Worm (Caenorhabditis elegans) whole organism, L4 larva: ENCODE results near the gene lgc-40.

Source experiments
- D1046.2 ChIP-seq: fragments of 200-800 bp; sonication (Bioruptor generic); IDR thresholded peaks from 2 replicates; pipeline ENCODE4 v1.3.6; 2022; ENCODE audit warnings: missing genetic modification characterization, missing compliant biosample characterization
- F49E8.2 ChIP-seq: sonication (generic microtip); optimal IDR thresholded peaks from 2 replicates; lab custom pipeline; 2016; ENCODE audit warnings: missing compliant biosample characterization, mild to moderate bottlenecking, missing genetic modification characterization, borderline replicate concordance
- T26A8.4 ChIP-seq: fragments of 200-800 bp; sonication (Bioruptor generic); IDR thresholded peaks from 2 replicates; pipeline ENCODE4 v1.3.6; 2022; ENCODE audit warnings: missing genetic modification characterization, missing compliant biosample characterization
- aha-1 ChIP-seq: fragments of 150-350 bp; peaks from one replicate; lab custom pipeline; 2014; ENCODE audit warnings: missing biosample characterization, missing genetic modification characterization
- aly-2 ChIP-seq: sonication (generic microtip); optimal IDR thresholded peaks from 2 replicates; lab custom pipeline; 2018; ENCODE audit warnings: missing biosample characterization, missing genetic modification characterization
- ceh-20 ChIP-seq: fragments of 200-800 bp; sonication (Bioruptor generic); IDR thresholded peaks from 2 replicates; pipeline ENCODE4 v1.3.6; 2022; ENCODE audit warnings: missing genetic modification reagents, missing genetic modification characterization, missing compliant biosample characterization
- ceh-32 ChIP-seq: sonication (generic microtip); optimal IDR thresholded peaks from 2 replicates; lab custom pipeline; 2016; ENCODE audit warnings: mild to moderate bottlenecking, missing genetic modification characterization, missing compliant biosample characterization; ENCODE audit not compliant: poor library complexity
- ceh-82 ChIP-seq: sonication (generic microtip); optimal IDR thresholded peaks from 2 replicates; lab custom pipeline; 2017; ENCODE audit warnings: missing biosample characterization, missing genetic modification characterization
- daf-16 ChIP-seq, 3 experiments: sonication (generic microtip); optimal IDR thresholded peaks; 2 replicates each; lab custom pipeline; 2016 to 2017; ENCODE audit warnings: missing genetic modification characterization in 3 of 3, missing genetic modification reagents in 3 of 3, mild to moderate bottlenecking in 2 of 3, missing compliant biosample characterization in 2 of 3, missing biosample characterization in 1 of 3, moderate library complexity in 1 of 3
- daf-8 ChIP-seq: fragments of 200-800 bp; sonication (Bioruptor generic); IDR thresholded peaks from 2 replicates; pipeline ENCODE4 v1.3.6; 2022; ENCODE audit warnings: missing genetic modification characterization, missing compliant biosample characterization
- dmd-6 ChIP-seq: fragments of 200-800 bp; sonication (Bioruptor generic); IDR thresholded peaks from 2 replicates; pipeline ENCODE4 v1.3.6; 2022; ENCODE audit warnings: missing genetic modification reagents, missing genetic modification characterization, missing compliant biosample characterization
- dmd-9 ChIP-seq: fragments of 200-800 bp; sonication (Bioruptor generic); IDR thresholded peaks from 2 replicates; pipeline ENCODE4 v1.3.6; 2022; ENCODE audit warnings: missing genetic modification reagents, missing genetic modification characterization, missing compliant biosample characterization
- dpl-1 ChIP-seq: fragments of 150-350 bp; optimal IDR thresholded peaks from 2 replicates; lab custom pipeline; 2014; ENCODE audit warnings: missing biosample characterization, missing genetic modification reagents, missing genetic modification characterization
- dve-1 ChIP-seq: sonication (generic microtip); optimal IDR thresholded peaks from 2 replicates; lab custom pipeline; 2017; ENCODE audit warnings: antibody characterized with exemption, mild to moderate bottlenecking, missing genetic modification characterization, missing compliant biosample characterization; ENCODE audit not compliant: insufficient read depth
- egl-27 ChIP-seq: sonication (generic microtip); optimal IDR thresholded peaks from 3 replicates; lab custom pipeline; 2017; ENCODE audit warnings: missing biosample characterization, missing genetic modification reagents, missing genetic modification characterization
- hlh-11 ChIP-seq: fragments of 200-800 bp; sonication (Bioruptor generic); optimal IDR thresholded peaks from 2 replicates; lab custom pipeline; 2018; ENCODE audit warnings: mild to moderate bottlenecking, missing genetic modification characterization, missing compliant biosample characterization
- hmg-1.1 ChIP-seq: fragments of 200-800 bp; sonication (Bioruptor generic); IDR thresholded peaks from 2 replicates; pipeline ENCODE4 v1.3.6; 2022; ENCODE audit warnings: missing genetic modification reagents, missing genetic modification characterization, missing compliant biosample characterization
- lin-13 ChIP-seq: fragments of 150-350 bp; optimal IDR thresholded peaks from 2 replicates; lab custom pipeline; 2014; ENCODE audit warnings: missing biosample characterization, missing genetic modification reagents, missing genetic modification characterization
- lin-29 ChIP-seq: fragments of 200-800 bp; sonication (Bioruptor generic); IDR thresholded peaks from 2 replicates; pipeline ENCODE4 v1.3.6; 2022; ENCODE audit warnings: missing genetic modification reagents, missing genetic modification characterization, missing compliant biosample characterization
- mdt-29 ChIP-seq: fragments of 200-800 bp; sonication (Bioruptor generic); IDR thresholded peaks from 2 replicates; pipeline ENCODE4 v1.3.6; 2022; ENCODE audit warnings: missing genetic modification reagents, missing genetic modification characterization, missing compliant biosample characterization
- mxl-2 ChIP-seq: fragments of 200-800 bp; sonication (Bioruptor generic); conservative IDR thresholded peaks from 2 replicates; pipeline ENCODE4 v1.3.6; 2022; ENCODE audit warnings: missing genetic modification reagents, missing genetic modification characterization, missing compliant biosample characterization
- nhr-10 ChIP-seq: fragments of 150-350 bp; optimal IDR thresholded peaks from 2 replicates; lab custom pipeline; 2014; ENCODE audit warnings: missing biosample characterization, missing genetic modification characterization
- nhr-102 ChIP-seq: sonication (generic microtip); optimal IDR thresholded peaks from 2 replicates; lab custom pipeline; 2016; ENCODE audit warnings: mild to moderate bottlenecking, missing genetic modification characterization, moderate library complexity, missing compliant biosample characterization
- nhr-28 ChIP-seq: fragments of 150-350 bp; optimal IDR thresholded peaks from 2 replicates; lab custom pipeline; 2014; ENCODE audit warnings: missing biosample characterization, missing genetic modification characterization
- nhr-41 ChIP-seq: fragments of 200-800 bp; sonication (Bioruptor generic); IDR thresholded peaks from 2 replicates; pipeline ENCODE4 v1.3.6; 2022; ENCODE audit warnings: missing genetic modification reagents, missing genetic modification characterization, missing compliant biosample characterization
- nhr-42 ChIP-seq: fragments of 200-800 bp; sonication (Bioruptor generic); IDR thresholded peaks from 2 replicates; pipeline ENCODE4 v1.3.6; 2022; ENCODE audit warnings: missing genetic modification characterization, missing compliant biosample characterization
- pha-4 ChIP-seq, 2 experiments: fragments of 150-350 bp in 1 of 2; fragments of 200-800 bp in 1 of 2; sonication (Bioruptor generic) in 1 of 2; IDR thresholded peaks in 1 of 2; optimal IDR thresholded peaks in 1 of 2; 2 replicates each; pipeline versions ENCODE4 v1.3.6 to Lab custom; 2014 to 2022; ENCODE audit warnings: missing genetic modification characterization in 2 of 2, missing genetic modification reagents in 2 of 2, missing biosample characterization in 1 of 2, missing compliant biosample characterization in 1 of 2
- php-3 ChIP-seq: fragments of 200-800 bp; sonication (Bioruptor generic); IDR thresholded peaks from 2 replicates; pipeline ENCODE4 v1.3.6; 2022; ENCODE audit warnings: missing genetic modification reagents, missing genetic modification characterization, missing compliant biosample characterization
- pqm-1 ChIP-seq: sonication (generic microtip); optimal IDR thresholded peaks from 2 replicates; lab custom pipeline; 2017; ENCODE audit warnings: missing biosample characterization, missing genetic modification characterization
- sdz-12 ChIP-seq: fragments of 200-800 bp; sonication (Bioruptor generic); optimal IDR thresholded peaks from 2 replicates; lab custom pipeline; 2018; ENCODE audit warnings: mild to moderate bottlenecking, missing genetic modification characterization, missing compliant biosample characterization
- set-16 ChIP-seq: fragments of 200-800 bp; sonication (Bioruptor generic); IDR thresholded peaks from 2 replicates; pipeline ENCODE4 v1.3.6; 2022; ENCODE audit warnings: missing genetic modification reagents, missing genetic modification characterization, missing compliant biosample characterization
- skn-1 ChIP-seq: fragments of 150-350 bp; optimal IDR thresholded peaks from 2 replicates; lab custom pipeline; 2014; ENCODE audit warnings: missing biosample characterization, missing genetic modification characterization
- snpc-1.2 ChIP-seq: fragments of 200-800 bp; sonication (Bioruptor generic); IDR thresholded peaks from 2 replicates; pipeline ENCODE4 v1.3.6; 2022; ENCODE audit warnings: missing genetic modification reagents, missing genetic modification characterization, missing compliant biosample characterization
- spr-3 ChIP-seq: fragments of 200-800 bp; sonication (Bioruptor generic); optimal IDR thresholded peaks from 2 replicates; lab custom pipeline; 2018; ENCODE audit warnings: mild to moderate bottlenecking, missing genetic modification characterization, missing compliant biosample characterization
- zip-11 ChIP-seq: fragments of 200-800 bp; sonication (Bioruptor generic); IDR thresholded peaks from 2 replicates; pipeline ENCODE4 v1.3.6; 2022; ENCODE audit warnings: missing genetic modification characterization, missing compliant biosample characterization

lgc-40 gene

ce11 chrX:2407167-2407566, 47.3 kb downstream of the lgc-40 start, which contains the start of gene mtpn-1:
mtpn-1 (plus strand) TSS chrX:2407467.
- TF ChIP-seq lin-13 (no peak), aha-1 (tag; lab: Kevin White, UChicago) (peak; percentile 27)

DNA sequence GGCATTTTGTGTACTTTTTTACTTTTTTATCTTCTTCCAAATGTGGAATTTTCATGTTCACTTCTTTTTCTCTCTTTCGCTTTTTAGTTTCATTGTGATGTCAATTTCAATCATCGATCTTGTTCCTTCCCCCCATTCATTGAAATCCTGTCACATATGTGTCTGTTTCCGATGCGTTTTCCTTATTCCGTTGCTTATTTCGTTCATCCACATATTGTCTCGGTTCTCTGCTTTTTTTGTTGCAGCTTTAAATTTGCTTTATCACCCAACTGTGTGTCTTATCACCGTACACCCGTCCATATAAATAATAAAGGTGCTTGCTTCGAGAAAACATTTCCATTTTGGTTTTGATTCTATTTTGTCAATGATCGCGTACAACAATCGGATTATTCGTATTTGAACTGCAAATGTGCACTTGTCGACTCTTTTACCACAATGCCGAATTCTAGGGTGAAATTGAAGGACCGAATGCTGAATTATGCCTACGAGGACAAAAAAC, 49.4 kb downstream of the lgc-40 start, which contains the start of the genes C43H6.12 and trpp-12:
TSS of gene C43H6.12 (plus strand) at position 365 of the 499 bp plus-strand sequence.
TSS of gene trpp-12 (plus strand) at position 449 of the 499 bp plus-strand sequence.
- TF ChIP-seq mxl-2 (GFP tag; lab: Robert Waterston, UW) (no peak), daf-16 (GFP tag; optimal IDR thresholded peaks at IDR 0.05; lab: Kevin White, UChicago) (no peak), daf-16 (tag; optimal IDR thresholded peaks at IDR 0.05; lab: Kevin White, UChicago) (peak; percentile 6), dmd-6 (GFP tag; lab: Robert Waterston, UW) (peak; percentile 79), dve-1 (tag; lab: Kevin White, UChicago) (peak; percentile 27)

DNA sequence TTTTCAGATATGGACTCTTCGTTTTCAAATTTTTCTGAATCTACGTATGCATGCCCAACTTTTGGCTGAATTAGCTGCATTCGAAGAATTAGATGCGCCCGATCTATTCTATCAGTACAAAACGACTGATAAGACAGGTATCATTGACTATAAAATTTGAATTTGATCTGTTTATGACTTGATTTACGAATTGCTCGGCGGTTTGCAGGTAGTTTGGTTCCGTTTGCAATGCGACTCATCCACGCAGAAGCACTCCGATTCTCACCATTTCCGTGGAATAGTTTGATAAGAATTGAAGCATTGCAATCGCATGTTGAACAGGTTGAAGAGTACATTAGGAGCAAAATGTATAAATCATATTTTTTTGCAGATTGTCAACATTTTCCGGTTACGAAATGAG, 51.1 kb downstream of the lgc-40 start:
- TF ChIP-seq daf-16 (GFP tag; optimal IDR thresholded peaks at IDR 0.05; lab: Kevin White, UChicago) (no peak), daf-16 (tag; optimal IDR thresholded peaks at IDR 0.05; lab: Kevin White, UChicago) (peak; percentile 49), skn-1 (no peak), nhr-10 (tag; lab: Kevin White, UChicago) (no peak), pha-4 (GFP tag; IDR thresholded peaks at IDR 0.05; lab: Robert Waterston, UW) (no peak), pha-4 (tag; optimal IDR thresholded peaks at IDR 0.05; lab: Kevin White, UChicago) (no peak), pqm-1 (tag; lab: Kevin White, UChicago) (peak; percentile 49), dpl-1 (GFP tag; lab: Kevin White, UChicago) (no peak), ceh-20 (GFP tag; lab: Robert Waterston, UW) (0 out of 2 replicates have a peak, but pooled peaks have one; percentile 39), php-3 (GFP tag; lab: Robert Waterston, UW) (peak; percentile 53; the same call in 1 of the 2 replicates), nhr-42 (GFP tag; lab: Robert Waterston, UW) (no peak), zip-11 (GFP tag; lab: Robert Waterston, UW) (no peak), dmd-9 (no peak), snpc-1.2 (GFP tag; lab: Robert Waterston, UW) (no peak), hmg-1.1 (GFP tag; lab: Robert Waterston, UW) (no peak), D1046.2 (GFP tag; lab: Robert Waterston, UW) (no peak), nhr-102 (tag; lab: Kevin White, UChicago) (no peak), nhr-41 (GFP tag; lab: Robert Waterston, UW) (no peak), lin-29 (GFP tag; lab: Robert Waterston, UW) (no peak), set-16 (no peak), F49E8.2 (tag; lab: Kevin White, UChicago) (no peak), dmd-6 (GFP tag; lab: Robert Waterston, UW) (peak; percentile 84), aha-1 (tag; lab: Kevin White, UChicago) (peak; percentile 68), nhr-28 (tag; lab: Kevin White, UChicago) (peak; percentile 38), hlh-11 (tag; lab: Kevin White, UChicago) (peak; percentile 51), ceh-82 (tag; lab: Kevin White, UChicago) (no peak), spr-3 (GFP tag; lab: Kevin White, UChicago) (no peak), aly-2 (tag; lab: Kevin White, UChicago) (no peak), mdt-29 (GFP tag; lab: Robert Waterston, UW) (no peak), egl-27 (tag; lab: Kevin White, UChicago) (no peak), daf-8 (no peak), sdz-12 (GFP tag; lab: Kevin White, UChicago) (no peak), T26A8.4 (GFP tag; lab: Robert Waterston, UW) (no peak), ceh-32 (tag; lab: Kevin White, UChicago) (no peak)
